Fruit fly (Drosophila melanogaster) whole organism, embryonic: ENCODE results near the gene ND-B17.2.
A peak's percentile ranks its signal among the peaks of the same experiment; 100 is the strongest.

Source experiments
- Ada2b ChIP-seq: fragments of 200-800 bp; sonication (Bioruptor generic); IDR thresholded peaks from 2 replicates; pipeline ENCODE4 v1.3.6; 2022; ENCODE audit warnings: missing biosample characterization, missing genetic modification characterization
- CG11504 ChIP-seq: fragments of 200-800 bp; sonication (Bioruptor generic); optimal IDR thresholded peaks from 3 replicates; lab custom pipeline; 2019; ENCODE audit warnings: missing biosample characterization, mild to moderate bottlenecking, missing genetic modification characterization, moderate library complexity
- CG11560 ChIP-seq: fragments of 200-800 bp; sonication (Bioruptor generic); IDR thresholded peaks from 3 replicates; pipeline ENCODE4 v1.3.6; 2022; ENCODE audit warnings: missing biosample characterization, missing genetic modification characterization
- CG1233 ChIP-seq: fragments of 200-800 bp; sonication (Bioruptor generic); optimal IDR thresholded peaks from 4 replicates; lab custom pipeline; 2018; ENCODE audit warnings: missing biosample characterization, mild to moderate bottlenecking, missing genetic modification characterization
- CG13894 ChIP-seq: fragments of 200-800 bp; sonication (Bioruptor generic); optimal IDR thresholded peaks from 3 replicates; lab custom pipeline; 2018; ENCODE audit warnings: missing biosample characterization, mild to moderate bottlenecking, missing genetic modification characterization, moderate library complexity
- CG15269 ChIP-seq: fragments of 200-800 bp; sonication (Bioruptor generic); optimal IDR thresholded peaks from 2 replicates; lab custom pipeline; 2018; ENCODE audit warnings: missing biosample characterization, mild to moderate bottlenecking, missing genetic modification characterization, moderate library complexity
- CG15696 ChIP-seq: fragments of 200-800 bp; sonication (Bioruptor generic); optimal IDR thresholded peaks from 2 replicates; lab custom pipeline; 2019; ENCODE audit warnings: missing biosample characterization, mild to moderate bottlenecking, missing genetic modification characterization, moderate library complexity
- CG16863 ChIP-seq: fragments of 200-800 bp; sonication (Bioruptor generic); optimal IDR thresholded peaks from 3 replicates; lab custom pipeline; 2016; ENCODE audit warnings: missing biosample characterization, missing genetic modification characterization
- CG1832 ChIP-seq: fragments of 200-800 bp; sonication (Bioruptor generic); optimal IDR thresholded peaks from 2 replicates; lab custom pipeline; 2017; ENCODE audit warnings: missing biosample characterization, mild to moderate bottlenecking, missing genetic modification characterization, inconsistent platforms
- CG2199 ChIP-seq: fragments of 200-800 bp; sonication (Bioruptor generic); IDR thresholded peaks from 3 replicates; pipeline ENCODE4 v1.3.6; 2022; ENCODE audit warnings: missing biosample characterization, missing genetic modification characterization
- CG31365 ChIP-seq: fragments of 200-800 bp; sonication (Bioruptor generic); optimal IDR thresholded peaks from 2 replicates; lab custom pipeline; 2018; ENCODE audit warnings: missing biosample characterization, mild to moderate bottlenecking, missing genetic modification characterization
- CG31441 ChIP-seq: fragments of 200-800 bp; sonication (Bioruptor generic); IDR thresholded peaks from 2 replicates; pipeline ENCODE4 v1.3.6; 2022; ENCODE audit warnings: missing biosample characterization, missing genetic modification characterization
- CG33557 ChIP-seq: fragments of 200-800 bp; sonication (Bioruptor generic); optimal IDR thresholded peaks from 2 replicates; lab custom pipeline; 2019; ENCODE audit warnings: missing biosample characterization, mild to moderate bottlenecking, missing genetic modification characterization, moderate library complexity
- CG34376 ChIP-seq: fragments of 200-800 bp; sonication (Bioruptor generic); optimal IDR thresholded peaks from 2 replicates; lab custom pipeline; 2018; ENCODE audit warnings: missing biosample characterization, mild to moderate bottlenecking, missing genetic modification characterization
- CG42726 ChIP-seq: fragments of 200-800 bp; sonication (Bioruptor generic); IDR thresholded peaks from 2 replicates; pipeline ENCODE4 v1.3.6; 2022; ENCODE audit warnings: missing biosample characterization, missing genetic modification characterization; ENCODE audit not compliant: partially characterized antibody
- CG4360 ChIP-seq: fragments of 200-800 bp; sonication (Bioruptor generic); IDR thresholded peaks from 2 replicates; pipeline ENCODE4 v1.3.6; 2022; ENCODE audit warnings: missing biosample characterization, missing genetic modification characterization
- CG5953 ChIP-seq: fragments of 200-800 bp; sonication (Bioruptor generic); IDR thresholded peaks from 2 replicates; pipeline ENCODE4 v1.3.6; 2022; ENCODE audit warnings: missing biosample characterization, missing genetic modification characterization
- CG8281 ChIP-seq: fragments of 200-800 bp; sonication (Bioruptor generic); optimal IDR thresholded peaks from 2 replicates; lab custom pipeline; 2018; ENCODE audit warnings: missing biosample characterization, mild to moderate bottlenecking, missing genetic modification characterization, moderate library complexity
- CG9817 ChIP-seq: fragments of 200-800 bp; sonication (Bioruptor generic); optimal IDR thresholded peaks from 2 replicates; lab custom pipeline; 2018; ENCODE audit warnings: missing biosample characterization, mild to moderate bottlenecking, missing genetic modification characterization, moderate library complexity
- CkIIα-i1 ChIP-seq: fragments of 200-800 bp; sonication (Bioruptor generic); IDR thresholded peaks from 2 replicates; pipeline ENCODE4 v1.3.6; 2022; ENCODE audit warnings: missing biosample characterization, missing genetic modification characterization
- Deaf1 ChIP-seq: fragments of 200-800 bp; optimal IDR thresholded peaks from 3 replicates; lab custom pipeline; 2019; ENCODE audit warnings: missing biosample characterization, mild to moderate bottlenecking, missing genetic modification characterization, moderate library complexity
- Dfd ChIP-seq, 2 experiments: fragments of >200 bp; optimal IDR thresholded peaks; 2 replicates each; lab custom pipeline; 2017; ENCODE audit warnings: missing biosample characterization in 2 of 2, missing genetic modification characterization in 2 of 2
- Drgx ChIP-seq: fragments of 200-800 bp; sonication (Bioruptor generic); IDR thresholded peaks from 2 replicates; pipeline ENCODE4 v1.3.6; 2022; ENCODE audit warnings: missing biosample characterization, missing genetic modification characterization
- Ets97D ChIP-seq: fragments of 200-800 bp; sonication (Bioruptor generic); optimal IDR thresholded peaks from 3 replicates; lab custom pipeline; 2016; ENCODE audit warnings: missing biosample characterization, missing genetic modification characterization
- Fer1 ChIP-seq: fragments of 200-800 bp; sonication (Bioruptor generic); optimal IDR thresholded peaks from 2 replicates; lab custom pipeline; 2017; ENCODE audit warnings: missing biosample characterization, mild to moderate bottlenecking, missing genetic modification characterization
- Lhr ChIP-seq: fragments of 200-800 bp; sonication (Bioruptor generic); optimal IDR thresholded peaks from 3 replicates; lab custom pipeline; 2017; ENCODE audit warnings: mild to moderate bottlenecking, missing biosample characterization, missing genetic modification reagents, missing genetic modification characterization
- Lim3 ChIP-seq: fragments of 200-800 bp; sonication (Bioruptor generic); IDR thresholded peaks from 2 replicates; pipeline ENCODE4 v1.3.6; 2022; ENCODE audit warnings: missing biosample characterization, missing genetic modification characterization
- Lpt ChIP-seq: fragments of >200 bp; optimal IDR thresholded peaks from 2 replicates; lab custom pipeline; 2018; ENCODE audit warnings: missing biosample characterization, missing genetic modification characterization
- Meics ChIP-seq: fragments of 200-800 bp; sonication (Bioruptor generic); optimal IDR thresholded peaks from 2 replicates; lab custom pipeline; 2017; ENCODE audit warnings: missing biosample characterization, mild to moderate bottlenecking, missing genetic modification characterization
- NK7.1 ChIP-seq: fragments of 200-800 bp; sonication (Bioruptor generic); optimal IDR thresholded peaks from 3 replicates; lab custom pipeline; 2016; ENCODE audit warnings: missing biosample characterization, missing genetic modification characterization
- Rfx ChIP-seq: fragments of 200-800 bp; sonication (Bioruptor generic); IDR thresholded peaks from 2 replicates; pipeline ENCODE4 v1.3.6; 2022; ENCODE audit warnings: missing biosample characterization, missing genetic modification characterization
- Side ChIP-seq: fragments of 200-800 bp; sonication (Bioruptor generic); optimal IDR thresholded peaks from 2 replicates; lab custom pipeline; 2016; ENCODE audit warnings: missing biosample characterization, missing genetic modification characterization
- Six4 ChIP-seq: fragments of 200-800 bp; sonication (Bioruptor generic); optimal IDR thresholded peaks from 2 replicates; lab custom pipeline; 2016; ENCODE audit warnings: missing biosample characterization, missing genetic modification characterization
- fd64A ChIP-seq: fragments of 200-800 bp; sonication (Bioruptor generic); optimal IDR thresholded peaks from 3 replicates; lab custom pipeline; 2018; ENCODE audit warnings: missing biosample characterization, mild to moderate bottlenecking, missing genetic modification characterization
- fru ChIP-seq: fragments of >200 bp; optimal IDR thresholded peaks from 2 replicates; lab custom pipeline; 2017
- gro ChIP-seq: fragments of 200-800 bp; sonication (Bioruptor generic); optimal IDR thresholded peaks from 2 replicates; lab custom pipeline; 2016; ENCODE audit warnings: missing biosample characterization, missing genetic modification characterization
- gt ChIP-seq: fragments of 200-800 bp; sonication (Bioruptor generic); IDR thresholded peaks from 2 replicates; pipeline ENCODE4 v1.3.6; 2022; ENCODE audit warnings: missing biosample characterization, missing genetic modification characterization
- ham ChIP-seq: fragments of 200-800 bp; sonication (Bioruptor generic); IDR thresholded peaks from 2 replicates; pipeline ENCODE4 v1.3.6; 2022; ENCODE audit warnings: missing biosample characterization, missing genetic modification characterization
- kah ChIP-seq: fragments of 200-800 bp; sonication (Bioruptor generic); optimal IDR thresholded peaks from 2 replicates; lab custom pipeline; 2018; ENCODE audit warnings: missing biosample characterization, mild to moderate bottlenecking, missing genetic modification characterization
- lbe ChIP-seq: fragments of 200-800 bp; sonication (Bioruptor generic); optimal IDR thresholded peaks from 2 replicates; lab custom pipeline; 2016; ENCODE audit warnings: missing biosample characterization, mild to moderate bottlenecking, missing genetic modification characterization
- lola ChIP-seq, 3 experiments: fragments of >200 bp in 2 of 3; fragments of 200-800 bp in 1 of 3; sonication (Bioruptor generic) in 1 of 3; optimal IDR thresholded peaks; 2 replicates each; lab custom pipeline; 2017 to 2019; ENCODE audit warnings: missing biosample characterization in 3 of 3, missing genetic modification characterization in 3 of 3, mild to moderate bottlenecking in 1 of 3, moderate library complexity in 1 of 3
- oc ChIP-seq: fragments of 200-800 bp; sonication (Bioruptor generic); optimal IDR thresholded peaks from 2 replicates; lab custom pipeline; 2018; ENCODE audit warnings: missing biosample characterization, mild to moderate bottlenecking, missing genetic modification characterization, moderate library complexity
- odd ChIP-seq: fragments of 200-800 bp; sonication (Bioruptor generic); optimal IDR thresholded peaks from 2 replicates; lab custom pipeline; 2017; ENCODE audit warnings: missing biosample characterization, mild to moderate bottlenecking, missing genetic modification characterization
- psq ChIP-seq: fragments of 200-800 bp; sonication (Bioruptor generic); optimal IDR thresholded peaks from 2 replicates; lab custom pipeline; 2017; ENCODE audit warnings: missing biosample characterization, missing genetic modification characterization
- sc ChIP-seq, 3 experiments: fragments of >200 bp in 2 of 3; fragments of 200-800 bp in 1 of 3; sonication (Bioruptor generic) in 1 of 3; optimal IDR thresholded peaks; 2 replicates in 2 of 3; 3 replicates in 1 of 3; lab custom pipeline; 2017; ENCODE audit warnings: mild to moderate bottlenecking in 1 of 3, missing biosample characterization in 1 of 3, missing genetic modification characterization in 1 of 3, missing genetic modification reagents in 1 of 3
- seq ChIP-seq: fragments of 200-800 bp; sonication (Bioruptor generic); IDR thresholded peaks from 2 replicates; pipeline ENCODE4 v1.3.6; 2022; ENCODE audit warnings: missing biosample characterization, missing genetic modification characterization
- slp2 ChIP-seq: fragments of 200-800 bp; sonication (Bioruptor generic); optimal IDR thresholded peaks from 2 replicates; lab custom pipeline; 2016; ENCODE audit warnings: missing biosample characterization, missing genetic modification characterization
- sqz ChIP-seq: fragments of 200-800 bp; sonication (Bioruptor generic); optimal IDR thresholded peaks from 3 replicates; lab custom pipeline; 2018; ENCODE audit warnings: missing biosample characterization, mild to moderate bottlenecking, missing genetic modification characterization
- sr ChIP-seq: fragments of 200-800 bp; sonication (Bioruptor generic); IDR thresholded peaks from 3 replicates; pipeline ENCODE4 v1.3.6; 2022; ENCODE audit warnings: missing biosample characterization, missing genetic modification characterization
- tap ChIP-seq: fragments of 200-800 bp; optimal IDR thresholded peaks from 3 replicates; lab custom pipeline; 2019; ENCODE audit warnings: missing biosample characterization, mild to moderate bottlenecking, missing genetic modification characterization, moderate library complexity
- tin ChIP-seq: fragments of 200-800 bp; sonication (Bioruptor generic); optimal IDR thresholded peaks from 3 replicates; lab custom pipeline; 2016; ENCODE audit warnings: missing biosample characterization, missing genetic modification characterization
- trem ChIP-seq: fragments of 200-800 bp; optimal IDR thresholded peaks from 3 replicates; lab custom pipeline; 2019; ENCODE audit warnings: missing biosample characterization, mild to moderate bottlenecking, missing genetic modification characterization, moderate library complexity

Gene ND-B17.2

DNA sequence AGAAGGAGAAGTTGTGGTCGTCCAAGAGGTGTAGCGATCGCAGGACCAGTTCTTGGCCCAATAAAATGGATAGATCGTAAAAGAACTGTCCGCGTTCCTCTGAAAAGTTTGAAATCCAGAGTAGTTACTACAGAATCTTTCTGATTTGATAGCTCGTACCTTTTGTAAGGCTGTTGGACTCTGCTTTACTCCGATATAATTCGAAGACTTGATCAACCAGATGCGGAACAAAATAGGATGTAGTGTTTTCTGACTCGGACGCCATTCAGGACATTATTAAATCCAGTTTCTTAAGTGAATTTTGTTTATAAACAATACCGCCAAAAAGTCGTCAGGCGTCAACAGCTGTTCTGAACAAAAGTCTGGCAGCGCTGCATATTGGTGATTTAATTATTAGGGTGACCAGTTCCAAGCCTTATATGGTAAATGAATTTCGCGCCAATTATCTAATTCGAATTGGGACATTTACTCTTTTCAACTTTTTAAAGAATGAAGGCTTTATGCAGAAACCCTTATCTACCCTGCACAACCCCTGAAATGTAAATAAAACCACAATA, 5.2 kb downstream of the ND-B17.2 start, which contains the start of the genes Rad1 and Sws1 (continued):
- no peak for TF ChIP-seq CG11560 (tag; lab: Robert Waterston, UW)
- TF ChIP-seq lbe (GFP tag; lab: Kevin White, UChicago): no peak
- no peak for TF ChIP-seq CG16863 (GFP tag; lab: Kevin White, UChicago)
- no peak for TF ChIP-seq Lhr
- no peak for TF ChIP-seq Dfd (GFP tag; optimal IDR thresholded peaks at IDR 0.05; lab: Kevin White, UChicago)
- no peak for TF ChIP-seq CG2199 (GFP tag; lab: Robert Waterston, UW)
- TF ChIP-seq Lpt (GFP tag; lab: Kevin White, UChicago): no peak
- TF ChIP-seq CG33557: no peak
- peak; percentile 84 for TF ChIP-seq trem (tag; lab: Kevin White, UChicago)
- no peak for TF ChIP-seq gro (GFP tag; lab: Kevin White, UChicago)
- TF ChIP-seq Deaf1 (tag; lab: Kevin White, UChicago): no peak
- no peak for TF ChIP-seq slp2 (GFP tag; lab: Kevin White, UChicago)
- TF ChIP-seq oc (tag; lab: Kevin White, UChicago): no peak
- no peak for TF ChIP-seq sc (optimal IDR thresholded peaks at IDR 0.05; lab: Kevin White, UChicago)
- TF ChIP-seq sc (GFP tag; optimal IDR thresholded peaks at IDR 0.05; lab: Kevin White, UChicago): no peak
- TF ChIP-seq seq (GFP tag; lab: Robert Waterston, UW): no peak
- TF ChIP-seq CG1233: no peak
- no peak for TF ChIP-seq CG1832 (GFP tag; lab: Kevin White, UChicago)
- TF ChIP-seq CG4360 (GFP tag; lab: Robert Waterston, UW): no peak
- no peak for TF ChIP-seq ham (GFP tag; lab: Robert Waterston, UW)
- TF ChIP-seq tap (tag; lab: Kevin White, UChicago): no peak
- no peak for TF ChIP-seq Lim3 (GFP tag; lab: Robert Waterston, UW)
- no peak for TF ChIP-seq Six4
- no peak for TF ChIP-seq fru (lab: Kevin White, UChicago)
- no peak for TF ChIP-seq CG15269 (tag; lab: Kevin White, UChicago)
- TF ChIP-seq Fer1 (GFP tag; lab: Kevin White, UChicago): no peak
- no peak for TF ChIP-seq gt (GFP tag; lab: Robert Waterston, UW)
- no peak for TF ChIP-seq CG34376 (GFP tag; lab: Kevin White, UChicago)
- no peak for TF ChIP-seq CG8281 (tag; lab: Kevin White, UChicago)
- no peak for TF ChIP-seq CG11504 (tag; lab: Kevin White, UChicago)
- no peak for TF ChIP-seq NK7.1 (GFP tag; lab: Kevin White, UChicago)
- no peak for TF ChIP-seq Ada2b
- TF ChIP-seq CG5953 (GFP tag; lab: Robert Waterston, UW): no peak
- no peak for TF ChIP-seq Rfx (GFP tag; lab: Robert Waterston, UW)
- no peak for TF ChIP-seq CG13894 (tag; lab: Kevin White, UChicago)
- TF ChIP-seq lola (GFP tag; optimal IDR thresholded peaks at IDR 0.05; lab: Kevin White, UChicago): no peak
- TF ChIP-seq tin (GFP tag; lab: Kevin White, UChicago): no peak
- no peak for TF ChIP-seq kah
- no peak for TF ChIP-seq Meics
- no peak for TF ChIP-seq Drgx (GFP tag; lab: Robert Waterston, UW)
- TF ChIP-seq odd (GFP tag; lab: Kevin White, UChicago): no peak
- no peak for TF ChIP-seq CG9817 (tag; lab: Kevin White, UChicago)
- TF ChIP-seq Ets97D: no peak
- TF ChIP-seq Side (GFP tag; lab: Kevin White, UChicago): no peak
- TF ChIP-seq sr (GFP tag; lab: Robert Waterston, UW): no peak
- no peak for TF ChIP-seq psq (GFP tag; lab: Kevin White, UChicago)
- TF ChIP-seq CG31365 (tag; lab: Kevin White, UChicago): no peak
- no peak for TF ChIP-seq CG15696
- no peak for TF ChIP-seq fd64A (GFP tag; lab: Kevin White, UChicago)
- no peak for TF ChIP-seq CG42726 (GFP tag; lab: Robert Waterston, UW)
- TF ChIP-seq CG31441: no peak
- TF ChIP-seq sqz (GFP tag; lab: Kevin White, UChicago): no peak
- no peak for TF ChIP-seq CkIIα-i1 (GFP tag; lab: Robert Waterston, UW)
